Fruit fly (Drosophila melanogaster) whole organism, adult: ENCODE measurements around the gene CG17186.

Experiments
- CG11617 ChIP-seq: fragments of 200-800 bp; sonication (Bioruptor generic); optimal IDR thresholded peaks from 2 replicates; lab custom pipeline; 2017; ENCODE audit warnings: mild to moderate bottlenecking, missing biosample characterization, missing genetic modification reagents, missing genetic modification characterization
- CG12768 ChIP-seq: fragments of 200-800 bp; sonication (Bioruptor generic); optimal IDR thresholded peaks from 2 replicates; lab custom pipeline; 2017; ENCODE audit warnings: missing biosample characterization, missing genetic modification characterization, mild to moderate bottlenecking, moderate library complexity, missing genetic modification reagents
- CG14711 ChIP-seq: fragments of 200-800 bp; sonication (Bioruptor generic); optimal IDR thresholded peaks from 2 replicates; lab custom pipeline; 2018; ENCODE audit warnings: missing biosample characterization, mild to moderate bottlenecking, missing genetic modification characterization, moderate library complexity
- CG1620 ChIP-seq: fragments of 200-800 bp; sonication (Bioruptor generic); optimal IDR thresholded peaks from 2 replicates; lab custom pipeline; 2016; ENCODE audit warnings: missing biosample characterization, missing genetic modification characterization
- CG33017 ChIP-seq: fragments of 200-800 bp; sonication (Bioruptor generic); optimal IDR thresholded peaks from 2 replicates; lab custom pipeline; 2018; ENCODE audit warnings: missing biosample characterization, mild to moderate bottlenecking, missing genetic modification characterization, moderate library complexity
- CG5204 ChIP-seq: fragments of 200-800 bp; sonication (Bioruptor generic); optimal IDR thresholded peaks from 2 replicates; lab custom pipeline; 2016; ENCODE audit warnings: missing biosample characterization, missing genetic modification characterization
- CG7045 ChIP-seq: fragments of 200-800 bp; sonication (Bioruptor generic); optimal IDR thresholded peaks from 2 replicates; lab custom pipeline; 2017; ENCODE audit warnings: missing biosample characterization, mild to moderate bottlenecking, missing genetic modification characterization
- CG7101 ChIP-seq: fragments of 200-800 bp; sonication (Bioruptor generic); optimal IDR thresholded peaks from 2 replicates; lab custom pipeline; 2018; ENCODE audit warnings: missing biosample characterization, mild to moderate bottlenecking, missing genetic modification characterization, moderate library complexity
- Clk ChIP-seq: fragments of 200-800 bp; sonication (Bioruptor generic); optimal IDR thresholded peaks from 2 replicates; lab custom pipeline; 2017; ENCODE audit warnings: missing biosample characterization, missing genetic modification characterization
- Crg-1 ChIP-seq: fragments of 200-800 bp; sonication (Bioruptor generic); optimal IDR thresholded peaks from 2 replicates; lab custom pipeline; 2016; ENCODE audit warnings: missing biosample characterization, missing genetic modification characterization
- Hr96 ChIP-seq: fragments of 200-800 bp; sonication (Bioruptor generic); optimal IDR thresholded peaks from 2 replicates; lab custom pipeline; 2016; ENCODE audit warnings: missing biosample characterization, missing genetic modification characterization
- Mnt ChIP-seq: fragments of 200-800 bp; sonication (Bioruptor generic); optimal IDR thresholded peaks from 2 replicates; lab custom pipeline; 2016; ENCODE audit warnings: missing biosample characterization, mild to moderate bottlenecking, missing genetic modification characterization
- bab1 ChIP-seq: fragments of 200-800 bp; sonication (Bioruptor generic); optimal IDR thresholded peaks from 3 replicates; lab custom pipeline; 2019; ENCODE audit warnings: missing biosample characterization, mild to moderate bottlenecking, missing genetic modification characterization, moderate library complexity
- cic ChIP-seq: fragments of 200-800 bp; sonication (Bioruptor generic); optimal IDR thresholded peaks from 2 replicates; lab custom pipeline; 2017; ENCODE audit warnings: missing biosample characterization, mild to moderate bottlenecking, missing genetic modification characterization, moderate library complexity
- cnc ChIP-seq, 2 experiments: fragments of >200 bp; optimal IDR thresholded peaks; 2 replicates each; lab custom pipeline; 2017
- kay ChIP-seq: fragments of 200-800 bp; sonication (Bioruptor generic); peaks from one replicate; lab custom pipeline; 2016; ENCODE audit warnings: missing biosample characterization, missing genetic modification characterization, borderline replicate concordance
- ovo ChIP-seq: fragments of 200-800 bp; sonication (Bioruptor generic); optimal IDR thresholded peaks from 2 replicates; lab custom pipeline; 2016; ENCODE audit warnings: missing biosample characterization, missing genetic modification characterization
- pad ChIP-seq: fragments of 200-800 bp; sonication (Bioruptor generic); optimal IDR thresholded peaks from 3 replicates; lab custom pipeline; 2017; ENCODE audit warnings: missing biosample characterization, missing genetic modification characterization, mild to moderate bottlenecking, moderate library complexity, missing genetic modification reagents
- tj ChIP-seq: fragments of 200-800 bp; sonication (Bioruptor generic); optimal IDR thresholded peaks from 3 replicates; lab custom pipeline; 2017; ENCODE audit warnings: missing biosample characterization, mild to moderate bottlenecking, missing genetic modification characterization, moderate library complexity
- toe ChIP-seq: fragments of 200-800 bp; sonication (Bioruptor generic); optimal IDR thresholded peaks from 2 replicates; lab custom pipeline; 2016; ENCODE audit warnings: missing biosample characterization, missing genetic modification characterization

Gene CG17186

DNA sequence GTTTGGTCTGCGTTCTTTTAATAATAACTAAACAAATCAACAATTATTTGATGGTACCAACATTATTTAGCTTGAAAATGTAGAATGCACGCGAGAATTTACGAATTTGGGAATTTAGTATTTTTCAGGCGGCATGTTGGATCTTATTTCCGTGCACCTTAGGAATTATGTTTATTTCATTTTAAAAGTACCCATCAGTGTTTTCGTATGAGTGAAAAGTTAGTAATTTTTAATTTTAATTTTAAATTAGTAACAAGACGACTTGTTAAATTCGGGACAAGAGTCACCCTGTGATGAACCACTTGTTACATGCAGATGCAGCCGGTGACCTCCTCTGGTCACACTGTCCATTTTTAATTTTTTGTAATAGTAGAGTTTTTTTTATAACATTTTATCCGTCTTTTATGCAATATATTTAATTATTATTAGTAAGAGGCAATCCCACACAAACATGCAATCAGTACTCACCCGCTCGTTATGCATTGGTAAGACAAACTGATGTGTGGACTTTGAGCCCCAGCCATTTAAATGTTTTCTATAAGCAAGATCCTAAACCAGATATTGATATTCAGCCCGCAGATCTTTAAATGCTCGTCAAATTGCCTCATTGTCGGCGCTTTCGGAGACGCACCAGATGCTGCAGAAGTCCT, at the start of gene CG17186, which contains the start of gene Arc42:
Gene CG17186, minus strand, starts transcription at position 88 of the 650 bp plus-strand sequence.
Gene Arc42, plus strand, starts transcription at position 311 of the 650 bp plus-strand sequence.
- TF ChIP-seq pad (GFP tag; lab: Kevin White, UChicago), result peak; percentile 6
- TF ChIP-seq kay (GFP tag; lab: Kevin White, UChicago), result no peak
- TF ChIP-seq Mnt, result peak; percentile 63
- peak; percentile 66 for TF ChIP-seq CG12768
- no peak for TF ChIP-seq Hr96
- TF ChIP-seq CG14711 (tag; lab: Kevin White, UChicago), result peak; percentile 33
- TF ChIP-seq tj (GFP tag; lab: Kevin White, UChicago), result no peak
- peak; percentile 28 for TF ChIP-seq CG11617 (GFP tag; lab: Kevin White, UChicago)
- TF ChIP-seq Crg-1 (GFP tag; lab: Kevin White, UChicago), result peak; percentile 20
- TF ChIP-seq bab1, result peak; percentile 62
- peak; percentile 29 for TF ChIP-seq CG1620 (GFP tag; lab: Kevin White, UChicago)

dm6 chr3R:19925271-19925670, 48.0 kb upstream of the CG17186 start, which contains the start of gene CG4462:
Gene CG4462 (minus strand): TSS chr3R:19925371.
- TF ChIP-seq CG12768 (no peak), tj (GFP tag; lab: Kevin White, UChicago) (no peak), CG7101 (tag; lab: Kevin White, UChicago) (no peak), ovo (GFP tag; lab: Kevin White, UChicago) (no peak), Hr96 (no peak)

DNA sequence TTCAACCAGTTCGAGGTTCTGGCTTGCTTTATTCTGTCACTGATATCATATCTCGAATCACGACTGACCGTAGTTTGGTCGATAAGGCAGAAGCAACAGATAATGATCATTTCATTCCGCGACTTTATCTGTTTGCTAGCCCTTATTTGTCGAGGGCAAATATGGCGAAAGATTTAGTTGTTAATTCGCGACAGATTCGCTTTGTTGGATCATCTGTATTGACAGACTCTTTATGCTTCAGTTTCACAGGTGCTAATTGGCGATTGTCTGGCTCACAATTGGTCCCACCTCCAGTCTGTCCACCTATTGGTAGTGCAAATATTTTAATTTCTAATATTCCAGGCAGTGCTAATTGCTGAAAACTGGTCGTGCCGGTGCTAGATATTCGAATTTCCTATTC, 47.0 kb upstream of the CG17186 start:
- TF ChIP-seq Clk (peak; percentile 40), cnc (optimal IDR thresholded peaks at IDR 0.05; lab: Kevin White, UChicago) (no peak), ovo (GFP tag; lab: Kevin White, UChicago) (peak; percentile 71), Crg-1 (GFP tag; lab: Kevin White, UChicago) (peak; percentile 85), tj (GFP tag; lab: Kevin White, UChicago) (no peak), CG11617 (GFP tag; lab: Kevin White, UChicago) (peak; percentile 54), bab1 (no peak), toe (peak; percentile 75), CG7045 (peak; percentile 92), Mnt (peak; percentile 35), CG14711 (tag; lab: Kevin White, UChicago) (peak; percentile 33), CG12768 (peak; percentile 66), cic (peak; percentile 84), CG33017 (tag; lab: Kevin White, UChicago) (peak; percentile 67), CG7101 (tag; lab: Kevin White, UChicago) (peak; percentile 79), Hr96 (peak; percentile 47), CG1620 (GFP tag; lab: Kevin White, UChicago) (peak; percentile 38), kay (GFP tag; lab: Kevin White, UChicago) (peak; percentile 96), pad (GFP tag; lab: Kevin White, UChicago) (peak; percentile 43), CG5204 (GFP tag; lab: Kevin White, UChicago) (peak; percentile 12)

- TF ChIP-seq Crg-1 (GFP tag; lab: Kevin White, UChicago), result no peak
- TF ChIP-seq CG7045, result no peak
- no peak for TF ChIP-seq Clk
- TF ChIP-seq pad (GFP tag; lab: Kevin White, UChicago), result no peak
- TF ChIP-seq CG11617 (GFP tag; lab: Kevin White, UChicago), result no peak
- TF ChIP-seq toe, result no peak
- TF ChIP-seq tj (GFP tag; lab: Kevin White, UChicago), result no peak
- TF ChIP-seq ovo (GFP tag; lab: Kevin White, UChicago), result no peak
- TF ChIP-seq cnc (optimal IDR thresholded peaks at IDR 0.05; lab: Kevin White, UChicago), result no peak
- TF ChIP-seq kay (GFP tag; lab: Kevin White, UChicago), result no peak
- no peak for TF ChIP-seq bab1
- no peak for TF ChIP-seq Mnt
- no peak for TF ChIP-seq CG7101 (tag; lab: Kevin White, UChicago)
- TF ChIP-seq CG33017 (tag; lab: Kevin White, UChicago), result no peak
- TF ChIP-seq cic, result no peak
- TF ChIP-seq Hr96, result no peak
- no peak for TF ChIP-seq CG5204 (GFP tag; lab: Kevin White, UChicago)
- TF ChIP-seq CG1620 (GFP tag; lab: Kevin White, UChicago), result no peak
Measured at dm6 chr3R:19918207-19918606, 40.9 kb upstream of the CG17186 start, which contains the start of gene CG4770. Gene CG4770 (plus strand): TSS chr3R:19918507.

DNA sequence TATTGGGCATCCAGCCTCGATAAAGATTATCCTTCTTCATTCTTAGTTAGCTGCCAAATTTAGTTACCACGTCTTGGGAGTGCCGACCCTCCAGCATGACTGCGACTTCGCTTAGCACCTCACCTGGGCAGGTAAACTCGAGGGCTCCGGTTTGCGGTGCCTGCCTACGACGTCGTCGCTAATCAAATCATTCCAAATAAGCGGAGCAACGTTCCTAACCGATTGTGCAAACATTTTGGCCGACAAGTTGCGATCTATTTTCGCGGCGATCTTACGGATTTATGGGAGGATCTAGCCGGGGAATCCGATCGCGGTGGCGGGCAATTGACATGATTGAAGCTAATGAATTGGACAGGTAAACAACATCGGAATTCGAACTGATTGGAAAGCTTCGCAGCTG, 40.4 kb upstream of the CG17186 start, which contains the start of gene CG4465:
Gene CG4465, minus strand, starts transcription at position 101 of the 400 bp plus-strand sequence.
- TF ChIP-seq CG12768 (no peak), Mnt (no peak), Clk (no peak), cnc (optimal IDR thresholded peaks at IDR 0.05; lab: Kevin White, UChicago) (no peak), ovo (GFP tag; lab: Kevin White, UChicago) (no peak), CG11617 (GFP tag; lab: Kevin White, UChicago) (no peak), CG33017 (tag; lab: Kevin White, UChicago) (no peak), pad (GFP tag; lab: Kevin White, UChicago) (no peak), CG7045 (no peak), CG1620 (GFP tag; lab: Kevin White, UChicago) (no peak), CG14711 (tag; lab: Kevin White, UChicago) (no peak), bab1 (no peak), toe (no peak), Hr96 (no peak)

dm6 chr3R:19915312-19915711, 38.0 kb upstream of the CG17186 start, which contains the start of the genes Xport-A and Xport-B:
Gene Xport-A (minus strand): TSS chr3R:19915412.
Gene Xport-B (minus strand): TSS chr3R:19915412.
- TF ChIP-seq ovo (GFP tag; lab: Kevin White, UChicago) (no peak), CG1620 (GFP tag; lab: Kevin White, UChicago) (no peak), CG5204 (GFP tag; lab: Kevin White, UChicago) (no peak)
